Fruit fly (Drosophila melanogaster) whole organism, embryonic: ENCODE measurements around the gene Ice2.

ENCODE experiments used
- Adf1 ChIP-seq: fragments of 200-800 bp; sonication (Bioruptor generic); IDR thresholded peaks from 2 replicates; pipeline ENCODE4 v1.3.6; 2022; ENCODE audit warnings: missing biosample characterization, missing genetic modification characterization
- Atf6 ChIP-seq: fragments of 200-800 bp; sonication (Bioruptor generic); IDR thresholded peaks from 2 replicates; pipeline ENCODE4 v1.3.6; 2022; ENCODE audit warnings: missing biosample characterization, missing genetic modification characterization
- B-H1 ChIP-seq: fragments of 200-800 bp; sonication (Bioruptor generic); IDR thresholded peaks from 3 replicates; pipeline ENCODE4 v1.3.6; 2022; ENCODE audit warnings: missing biosample characterization, missing genetic modification characterization
- CG11247 ChIP-seq: fragments of 200-800 bp; sonication (Bioruptor generic); IDR thresholded peaks from 2 replicates; pipeline ENCODE4 v1.3.6; 2022; ENCODE audit warnings: missing biosample characterization, missing genetic modification characterization
- CG11723 ChIP-seq: fragments of 200-800 bp; sonication (Bioruptor generic); optimal IDR thresholded peaks from 2 replicates; lab custom pipeline; 2017; ENCODE audit warnings: missing biosample characterization, mild to moderate bottlenecking, missing genetic modification characterization
- CG14050 ChIP-seq: fragments of 200-800 bp; sonication (Bioruptor generic); IDR thresholded peaks from 3 replicates; pipeline ENCODE4 v1.3.6; 2022; ENCODE audit warnings: missing biosample characterization, missing genetic modification characterization
- CG14441 ChIP-seq: fragments of 200-800 bp; sonication (Bioruptor generic); IDR thresholded peaks from 2 replicates; pipeline ENCODE4 v1.3.6; 2022; ENCODE audit warnings: missing biosample characterization, missing genetic modification characterization
- CG14710 ChIP-seq: fragments of 200-800 bp; sonication (Bioruptor generic); optimal IDR thresholded peaks from 3 replicates; lab custom pipeline; 2019; ENCODE audit warnings: missing biosample characterization, mild to moderate bottlenecking, missing genetic modification characterization, moderate library complexity
- CG16779 ChIP-seq: fragments of 200-800 bp; sonication (Bioruptor generic); IDR thresholded peaks from 2 replicates; pipeline ENCODE4 v1.3.6; 2022; ENCODE audit warnings: missing biosample characterization, missing genetic modification characterization
- CG17361 ChIP-seq: fragments of 200-800 bp; sonication (Bioruptor generic); IDR thresholded peaks from 3 replicates; pipeline ENCODE4 v1.3.6; 2022; ENCODE audit warnings: missing biosample characterization, missing genetic modification characterization
- CG17829 ChIP-seq: fragments of 200-800 bp; optimal IDR thresholded peaks from 2 replicates; lab custom pipeline; 2019; ENCODE audit warnings: missing biosample characterization, mild to moderate bottlenecking, missing genetic modification characterization, moderate library complexity
- CG2712 ChIP-seq: fragments of 200-800 bp; optimal IDR thresholded peaks from 3 replicates; lab custom pipeline; 2019; ENCODE audit warnings: missing biosample characterization, mild to moderate bottlenecking, missing genetic modification characterization, moderate library complexity
- CG30020 ChIP-seq: fragments of 200-800 bp; optimal IDR thresholded peaks from 2 replicates; lab custom pipeline; 2019; ENCODE audit warnings: missing biosample characterization, mild to moderate bottlenecking, missing genetic modification characterization, moderate library complexity
- CG31441 ChIP-seq: fragments of 200-800 bp; sonication (Bioruptor generic); IDR thresholded peaks from 2 replicates; pipeline ENCODE4 v1.3.6; 2022; ENCODE audit warnings: missing biosample characterization, missing genetic modification characterization
- CG33557 ChIP-seq: fragments of 200-800 bp; sonication (Bioruptor generic); optimal IDR thresholded peaks from 2 replicates; lab custom pipeline; 2019; ENCODE audit warnings: missing biosample characterization, mild to moderate bottlenecking, missing genetic modification characterization, moderate library complexity
- CG4424 ChIP-seq: fragments of 200-800 bp; sonication (Bioruptor generic); optimal IDR thresholded peaks from 3 replicates; lab custom pipeline; 2016; ENCODE audit warnings: missing biosample characterization, missing genetic modification characterization
- CG4707 ChIP-seq: fragments of 200-800 bp; sonication (Bioruptor generic); optimal IDR thresholded peaks from 2 replicates; lab custom pipeline; 2018; ENCODE audit warnings: missing biosample characterization, mild to moderate bottlenecking, missing genetic modification characterization, moderate library complexity
- CG4820 ChIP-seq: fragments of 200-800 bp; sonication (Bioruptor generic); optimal IDR thresholded peaks from 3 replicates; lab custom pipeline; 2016; ENCODE audit warnings: missing biosample characterization, missing genetic modification characterization
- CG6654 ChIP-seq: fragments of 200-800 bp; sonication (Bioruptor generic); optimal IDR thresholded peaks from 2 replicates; lab custom pipeline; 2017; ENCODE audit warnings: missing biosample characterization, mild to moderate bottlenecking, missing genetic modification characterization
- CG7839 ChIP-seq: fragments of 200-800 bp; sonication (Bioruptor generic); optimal IDR thresholded peaks from 3 replicates; lab custom pipeline; 2018; ENCODE audit warnings: missing biosample characterization, mild to moderate bottlenecking, missing genetic modification characterization, moderate library complexity
- CG7987 ChIP-seq: fragments of 200-800 bp; sonication (Bioruptor generic); optimal IDR thresholded peaks from 2 replicates; lab custom pipeline; 2018; ENCODE audit warnings: missing biosample characterization, mild to moderate bottlenecking, missing genetic modification characterization, moderate library complexity
- CG8359 ChIP-seq: fragments of 200-800 bp; sonication (Bioruptor generic); optimal IDR thresholded peaks from 2 replicates; lab custom pipeline; 2017; ENCODE audit warnings: missing biosample characterization, mild to moderate bottlenecking, missing genetic modification characterization, borderline replicate concordance
- CG9215 ChIP-seq: fragments of 200-800 bp; sonication (Bioruptor generic); IDR thresholded peaks from 2 replicates; pipeline ENCODE4 v1.3.6; 2022; ENCODE audit warnings: missing biosample characterization, missing genetic modification characterization
- Dfd ChIP-seq, 2 experiments: fragments of >200 bp; optimal IDR thresholded peaks; 2 replicates each; lab custom pipeline; 2017; ENCODE audit warnings: missing biosample characterization in 2 of 2, missing genetic modification characterization in 2 of 2
- Ets65A ChIP-seq: fragments of 200-800 bp; sonication (Bioruptor generic); peaks from one replicate; lab custom pipeline; 2016; ENCODE audit warnings: missing biosample characterization, missing genetic modification characterization
- H15 ChIP-seq: fragments of 200-800 bp; sonication (Bioruptor generic); IDR thresholded peaks from 3 replicates; pipeline ENCODE4 v1.3.6; 2022; ENCODE audit warnings: missing biosample characterization, missing genetic modification characterization
- Hand ChIP-seq: fragments of 200-800 bp; sonication (Bioruptor generic); optimal IDR thresholded peaks from 2 replicates; lab custom pipeline; 2017; ENCODE audit warnings: mild to moderate bottlenecking, missing biosample characterization, missing genetic modification reagents, missing genetic modification characterization
- Hr78 ChIP-seq, 2 experiments: fragments of 200-800 bp in 1 of 2; fragments of >200 bp in 1 of 2; sonication (Bioruptor generic) in 1 of 2; optimal IDR thresholded peaks; 2 replicates each; lab custom pipeline; 2017 to 2019; ENCODE audit warnings: missing biosample characterization in 2 of 2, missing genetic modification characterization in 2 of 2, mild to moderate bottlenecking in 1 of 2, moderate library complexity in 1 of 2
- Lpt ChIP-seq: fragments of >200 bp; optimal IDR thresholded peaks from 2 replicates; lab custom pipeline; 2018; ENCODE audit warnings: missing biosample characterization, missing genetic modification characterization
- NFAT ChIP-seq: fragments of 200-800 bp; sonication (Bioruptor generic); IDR thresholded peaks from 2 replicates; pipeline ENCODE4 v1.3.6; 2022; ENCODE audit warnings: missing biosample characterization, missing genetic modification characterization
- Nf-YB ChIP-seq: fragments of 200-800 bp; sonication (Bioruptor generic); optimal IDR thresholded peaks from 3 replicates; lab custom pipeline; 2019; ENCODE audit warnings: missing biosample characterization, mild to moderate bottlenecking, missing genetic modification characterization, moderate library complexity
- Nf-YC ChIP-seq: fragments of 200-800 bp; optimal IDR thresholded peaks from 3 replicates; lab custom pipeline; 2019; ENCODE audit warnings: missing biosample characterization, mild to moderate bottlenecking, missing genetic modification characterization, moderate library complexity
- Oaz ChIP-seq: fragments of 200-800 bp; sonication (Bioruptor generic); IDR thresholded peaks from 2 replicates; pipeline ENCODE4 v1.3.6; 2022; ENCODE audit warnings: missing biosample characterization, missing genetic modification characterization
- Rx ChIP-seq: fragments of 200-800 bp; sonication (Bioruptor generic); IDR thresholded peaks from 2 replicates; pipeline ENCODE4 v1.3.6; 2022; ENCODE audit warnings: missing biosample characterization, missing genetic modification characterization
- Usf ChIP-seq: fragments of 200-800 bp; sonication (Bioruptor generic); optimal IDR thresholded peaks from 2 replicates; lab custom pipeline; 2017; ENCODE audit warnings: missing genotype, missing biosample characterization, missing genetic modification characterization
- ab ChIP-seq: fragments of 200-800 bp; sonication (Bioruptor generic); optimal IDR thresholded peaks from 2 replicates; lab custom pipeline; 2016; ENCODE audit warnings: missing biosample characterization, missing genetic modification characterization
- ase ChIP-seq: fragments of 200-800 bp; sonication (Bioruptor generic); IDR thresholded peaks from 3 replicates; pipeline ENCODE4 v1.3.6; 2022; ENCODE audit warnings: missing biosample characterization, missing genetic modification characterization
- bigmax ChIP-seq: fragments of 200-800 bp; sonication (Bioruptor generic); optimal IDR thresholded peaks from 2 replicates; lab custom pipeline; 2018; ENCODE audit warnings: missing biosample characterization, mild to moderate bottlenecking, missing genetic modification characterization
- bsh ChIP-seq, 2 experiments: fragments of 200-800 bp; sonication (Bioruptor generic); optimal IDR thresholded peaks; 2 replicates each; lab custom pipeline; 2017 to 2018; ENCODE audit warnings: mild to moderate bottlenecking in 2 of 2, missing biosample characterization in 2 of 2, missing genetic modification characterization in 2 of 2, moderate library complexity in 1 of 2
- chm ChIP-seq: fragments of 200-800 bp; sonication (Bioruptor generic); IDR thresholded peaks from 2 replicates; pipeline ENCODE4 v1.3.6; 2022; ENCODE audit warnings: missing biosample characterization, missing genetic modification characterization
- chn ChIP-seq: fragments of 200-800 bp; sonication (Bioruptor generic); optimal IDR thresholded peaks from 2 replicates; lab custom pipeline; 2016; ENCODE audit warnings: missing biosample characterization, missing genetic modification characterization
- dm ChIP-seq: fragments of 200-800 bp; sonication (Bioruptor generic); optimal IDR thresholded peaks from 3 replicates; lab custom pipeline; 2016; ENCODE audit warnings: missing biosample characterization, missing genetic modification characterization
- fd64A ChIP-seq: fragments of 200-800 bp; sonication (Bioruptor generic); optimal IDR thresholded peaks from 3 replicates; lab custom pipeline; 2018; ENCODE audit warnings: missing biosample characterization, mild to moderate bottlenecking, missing genetic modification characterization
- gro ChIP-seq: fragments of 200-800 bp; sonication (Bioruptor generic); optimal IDR thresholded peaks from 2 replicates; lab custom pipeline; 2016; ENCODE audit warnings: missing biosample characterization, missing genetic modification characterization
- insv ChIP-seq, 2 experiments: fragments of 200-800 bp; sonication (Bioruptor generic); optimal IDR thresholded peaks; 3 replicates each; lab custom pipeline; 2016 to 2018; ENCODE audit warnings: missing biosample characterization in 2 of 2, missing genetic modification characterization in 2 of 2
- mam ChIP-seq: fragments of 200-800 bp; sonication (Bioruptor generic); optimal IDR thresholded peaks from 3 replicates; lab custom pipeline; 2016; ENCODE audit warnings: missing biosample characterization, missing genetic modification characterization
- tgo ChIP-seq: fragments of 200-800 bp; sonication (Bioruptor generic); IDR thresholded peaks from 3 replicates; pipeline ENCODE4 v1.3.6; 2022; ENCODE audit warnings: missing biosample characterization, missing genetic modification characterization
- tio ChIP-seq: fragments of 200-800 bp; sonication (Bioruptor generic); optimal IDR thresholded peaks from 2 replicates; lab custom pipeline; 2017; ENCODE audit warnings: missing biosample characterization, missing genetic modification characterization, inconsistent platforms
- trh ChIP-seq: fragments of 200-800 bp; sonication (Bioruptor generic); optimal IDR thresholded peaks from 2 replicates; lab custom pipeline; 2016; ENCODE audit warnings: missing biosample characterization, missing genetic modification characterization
- tup ChIP-seq: fragments of 200-800 bp; sonication (Bioruptor generic); optimal IDR thresholded peaks from 2 replicates; lab custom pipeline; 2016; ENCODE audit warnings: missing biosample characterization, mild to moderate bottlenecking, missing genetic modification characterization, moderate library complexity

Gene Ice2

DNA sequence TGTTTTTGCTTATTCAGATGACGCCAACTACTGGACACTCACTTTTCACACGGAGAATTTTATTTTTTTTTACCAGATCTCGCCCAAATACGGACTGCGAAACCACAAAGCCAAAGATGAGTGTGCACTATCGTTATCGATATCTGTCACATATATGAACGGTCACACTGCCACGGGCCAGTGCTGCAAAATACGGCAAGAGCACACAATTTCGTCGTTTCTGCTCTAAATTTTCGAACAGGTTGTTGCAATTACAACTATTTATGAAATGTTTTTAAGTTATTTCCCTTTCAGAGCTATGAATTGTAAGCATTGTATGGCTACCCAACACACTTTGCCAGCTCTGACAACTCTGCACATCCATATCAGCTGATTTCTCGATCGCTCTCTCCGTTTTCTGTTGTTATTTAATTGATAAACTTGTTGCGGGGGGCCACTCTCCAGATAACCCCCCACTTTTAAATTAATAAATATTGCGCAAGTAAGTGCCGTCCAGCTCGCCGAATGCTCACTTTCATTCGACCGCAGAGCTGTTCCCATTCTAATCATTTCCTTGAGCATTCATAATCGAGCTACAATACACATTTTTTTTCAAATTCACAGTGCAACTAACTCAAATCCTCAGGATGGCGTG is 2.5 kb upstream of the Ice2 start, which contains the start of the genes slmb and CG5793 (continued):
- TF ChIP-seq NFAT (GFP tag; lab: Robert Waterston, UW) (0 out of 2 replicates have a peak, but pooled peaks have one; percentile 29), CG17829 (no peak), gro (peak; percentile 21), bigmax (peak; percentile 46), CG16779 (GFP tag; lab: Robert Waterston, UW) (no peak), CG30020 (tag; lab: Kevin White, UChicago) (peak; percentile 50), CG14441 (GFP tag; lab: Robert Waterston, UW) (peak; percentile 46; the same call in 1 of the 2 replicates), CG6654 (GFP tag; lab: Kevin White, UChicago) (no peak), chm (GFP tag; lab: Robert Waterston, UW) (no peak), CG4707 (no peak), CG9215 (no peak; the same call in 1 of the 2 replicates), tio (GFP tag; lab: Kevin White, UChicago) (no peak), CG4820 (GFP tag; lab: Kevin White, UChicago) (peak; percentile 32), Hand (peak; percentile 15), Nf-YC (tag; lab: Kevin White, UChicago) (peak; percentile 30), Dfd (GFP tag; optimal IDR thresholded peaks at IDR 0.05; lab: Kevin White, UChicago) (no peak), CG31441 (GFP tag; lab: Robert Waterston, UW) (no peak), H15 (GFP tag; lab: Robert Waterston, UW) (no peak), Usf (GFP tag; lab: Kevin White, UChicago) (no peak), mam (GFP tag; lab: Kevin White, UChicago) (peak; percentile 74), Oaz (GFP tag; lab: Robert Waterston, UW) (no peak), Nf-YB (GFP tag; lab: Kevin White, UChicago) (no peak), CG11247 (GFP tag; lab: Robert Waterston, UW) (0 out of 2 replicates have a peak, but pooled peaks have one; percentile 10), CG8359 (GFP tag; lab: Kevin White, UChicago) (no peak), tup (no peak), ase (GFP tag; lab: Robert Waterston, UW) (0 out of 3 replicates have a peak, but pooled peaks have one; percentile 21), CG7839 (no peak), Lpt (GFP tag; lab: Kevin White, UChicago) (no peak), Atf6 (GFP tag; lab: Robert Waterston, UW) (no peak), fd64A (GFP tag; lab: Kevin White, UChicago) (no peak), dm (GFP tag; lab: Kevin White, UChicago) (peak; percentile 65), trh (GFP tag; lab: Kevin White, UChicago) (peak; percentile 33), CG2712 (tag; lab: Kevin White, UChicago) (peak; percentile 28), Rx (GFP tag; lab: Robert Waterston, UW) (0 out of 2 replicates have a peak, but pooled peaks have one; percentile 8), CG17361 (peak; percentile 23; the same call in 1 of the 3 replicates), Hr78 (GFP tag; optimal IDR thresholded peaks at IDR 0.05; lab: Kevin White, UChicago) (no peak), bsh (GFP tag; optimal IDR thresholded peaks at IDR 0.05; lab: Kevin White, UChicago) (peak in 1 of 2 experiments; percentile 27), ab (peak; percentile 1), Adf1 (GFP tag; lab: Robert Waterston, UW) (no peak), tgo (GFP tag; lab: Robert Waterston, UW) (no peak; the same call in 2 of the 3 replicates), CG4424 (GFP tag; lab: Kevin White, UChicago) (peak; percentile 56), CG7987 (GFP tag; lab: Kevin White, UChicago) (no peak), CG11723 (GFP tag; lab: Kevin White, UChicago) (peak; percentile 17), CG14050 (GFP tag; lab: Robert Waterston, UW) (no peak), CG33557 (GFP tag; lab: Kevin White, UChicago) (no peak), Ets65A (peak; percentile 93), insv (GFP tag; optimal IDR thresholded peaks at IDR 0.05; lab: Kevin White, UChicago) (peak in 1 of 2 experiments; percentile 4), CG14710 (tag; lab: Kevin White, UChicago) (peak; percentile 66), B-H1 (no peak), chn (GFP tag; lab: Kevin White, UChicago) (peak; percentile 44)
